Worm (Caenorhabditis elegans) whole organism, L2 larva: ENCODE data around the gene srd-38.
A peak's percentile ranks its signal among the peaks of the same experiment; 100 is the strongest.

Experiments used
- C34F6.9 ChIP-seq: fragments of 150-350 bp; optimal IDR thresholded peaks from 2 replicates; lab custom pipeline; 2014; ENCODE audit warnings: missing biosample characterization, missing genetic modification characterization
- F13H6.1 ChIP-seq: sonication (generic microtip); optimal IDR thresholded peaks from 2 replicates; lab custom pipeline; 2016; ENCODE audit warnings: missing genetic modification characterization, missing compliant biosample characterization
- R02D3.7 ChIP-seq: fragments of 150-350 bp; optimal IDR thresholded peaks from 2 replicates; lab custom pipeline; 2014; ENCODE audit warnings: missing biosample characterization, missing genetic modification characterization
- ZK546.5 ChIP-seq: sonication (generic microtip); optimal IDR thresholded peaks from 2 replicates; lab custom pipeline; 2017; ENCODE audit warnings: missing biosample characterization, missing genetic modification characterization
- alr-1 ChIP-seq: fragments of 150-350 bp; optimal IDR thresholded peaks from 2 replicates; lab custom pipeline; 2014; ENCODE audit warnings: missing biosample characterization, missing genetic modification characterization
- blmp-1 ChIP-seq: sonication (generic microtip); optimal IDR thresholded peaks from 2 replicates; lab custom pipeline; 2017; ENCODE audit warnings: missing genetic modification characterization, mild to moderate bottlenecking, missing compliant biosample characterization, antibody characterized with exemption, moderate library complexity; ENCODE audit not compliant: insufficient read depth
- ceh-82 ChIP-seq: fragments of 150-350 bp; optimal IDR thresholded peaks from 2 replicates; lab custom pipeline; 2014; ENCODE audit warnings: missing biosample characterization, missing genetic modification characterization
- crh-2 ChIP-seq: sonication (generic microtip); optimal IDR thresholded peaks from 2 replicates; lab custom pipeline; 2017; ENCODE audit warnings: missing biosample characterization, missing genetic modification characterization
- egl-27 ChIP-seq: sonication (generic microtip); optimal IDR thresholded peaks from 3 replicates; lab custom pipeline; 2017; ENCODE audit warnings: missing biosample characterization, missing genetic modification reagents, missing genetic modification characterization
- fos-1 ChIP-seq: fragments of 150-350 bp; optimal IDR thresholded peaks from 2 replicates; lab custom pipeline; 2014; ENCODE audit warnings: missing biosample characterization, missing genetic modification characterization
- gmeb-1 ChIP-seq: fragments of 150-350 bp; optimal IDR thresholded peaks from 2 replicates; lab custom pipeline; 2014; ENCODE audit warnings: missing biosample characterization, missing genetic modification characterization
- lin-11 ChIP-seq: fragments of 150-350 bp; sonication (generic microtip); optimal IDR thresholded peaks from 2 replicates; lab custom pipeline; 2014; ENCODE audit warnings: missing biosample characterization, missing genetic modification characterization, inconsistent platforms, mixed read lengths
- lin-13 ChIP-seq: fragments of 150-350 bp; optimal IDR thresholded peaks from 2 replicates; lab custom pipeline; 2014; ENCODE audit warnings: missing biosample characterization, missing genetic modification reagents, missing genetic modification characterization
- lin-39 ChIP-seq: fragments of 150-350 bp; optimal IDR thresholded peaks from 2 replicates; lab custom pipeline; 2014; ENCODE audit warnings: missing biosample characterization, missing genetic modification reagents, missing genetic modification characterization
- lsy-2 ChIP-seq, 2 experiments: fragments of 150-350 bp in 1 of 2; sonication (generic microtip) in 1 of 2; optimal IDR thresholded peaks; 2 replicates each; lab custom pipeline; 2014 to 2017; ENCODE audit warnings: missing biosample characterization in 2 of 2, missing genetic modification characterization in 2 of 2
- mab-5 ChIP-seq: fragments of 150-350 bp; optimal IDR thresholded peaks from 2 replicates; lab custom pipeline; 2014; ENCODE audit warnings: missing biosample characterization, missing genetic modification characterization
- mbf-1 ChIP-seq: sonication (generic microtip); optimal IDR thresholded peaks from 2 replicates; lab custom pipeline; 2017; ENCODE audit warnings: missing biosample characterization, missing genetic modification characterization
- mdl-1 ChIP-seq, 2 experiments: fragments of 150-350 bp in 1 of 2; sonication (generic microtip) in 1 of 2; optimal IDR thresholded peaks; 2 replicates each; lab custom pipeline; 2017; ENCODE audit warnings: missing biosample characterization in 2 of 2, missing genetic modification characterization in 2 of 2
- nhr-11 ChIP-seq: fragments of 150-350 bp; optimal IDR thresholded peaks from 2 replicates; lab custom pipeline; 2014; ENCODE audit warnings: missing biosample characterization, missing genetic modification characterization
- nhr-129 ChIP-seq: fragments of 150-350 bp; optimal IDR thresholded peaks from 2 replicates; lab custom pipeline; 2014; ENCODE audit warnings: missing biosample characterization, missing genetic modification characterization
- nhr-21 ChIP-seq: fragments of 150-350 bp; optimal IDR thresholded peaks from 2 replicates; lab custom pipeline; 2014; ENCODE audit warnings: missing biosample characterization, missing genetic modification characterization
- nhr-23 ChIP-seq: fragments of 150-350 bp; optimal IDR thresholded peaks from 2 replicates; lab custom pipeline; 2014; ENCODE audit warnings: missing biosample characterization, missing genetic modification reagents, missing genetic modification characterization
- nhr-237 ChIP-seq: fragments of 150-350 bp; optimal IDR thresholded peaks from 2 replicates; lab custom pipeline; 2014; ENCODE audit warnings: missing biosample characterization, missing genetic modification characterization
- nhr-25 ChIP-seq: fragments of 150-350 bp; sonication (generic microtip); optimal IDR thresholded peaks from 3 replicates; lab custom pipeline; 2014; ENCODE audit warnings: missing biosample characterization, missing genetic modification characterization
- nhr-6 ChIP-seq: fragments of 150-350 bp; optimal IDR thresholded peaks from 2 replicates; lab custom pipeline; 2014; ENCODE audit warnings: missing biosample characterization, missing genetic modification characterization
- nhr-77 ChIP-seq: fragments of 150-350 bp; optimal IDR thresholded peaks from 2 replicates; lab custom pipeline; 2014; ENCODE audit warnings: missing biosample characterization, missing genetic modification characterization
- peb-1 ChIP-seq: fragments of 150-350 bp; optimal IDR thresholded peaks from 2 replicates; lab custom pipeline; 2014; ENCODE audit warnings: missing biosample characterization, missing genetic modification characterization
- sem-4 ChIP-seq: fragments of 150-350 bp; optimal IDR thresholded peaks from 2 replicates; lab custom pipeline; 2014; ENCODE audit warnings: missing biosample characterization, missing genetic modification reagents, missing genetic modification characterization
- skn-1 ChIP-seq: sonication (generic microtip); optimal IDR thresholded peaks from 2 replicates; lab custom pipeline; 2017; ENCODE audit warnings: missing biosample characterization, missing genetic modification characterization
- sma-3 ChIP-seq: sonication (generic microtip); optimal IDR thresholded peaks from 2 replicates; lab custom pipeline; 2016; ENCODE audit warnings: missing genetic modification reagents, missing genetic modification characterization, missing compliant biosample characterization
- sma-9 ChIP-seq, 2 experiments: fragments of 150-350 bp in 1 of 2; sonication (generic microtip) in 1 of 2; optimal IDR thresholded peaks; 2 replicates each; lab custom pipeline; 2014 to 2016; ENCODE audit warnings: missing genetic modification characterization in 2 of 2, mild to moderate bottlenecking in 1 of 2, missing biosample characterization in 1 of 2, missing compliant biosample characterization in 1 of 2, missing genetic modification reagents in 1 of 2, moderate library complexity in 1 of 2
- snpc-4 ChIP-seq: fragments of 150-350 bp; optimal IDR thresholded peaks from 2 replicates; lab custom pipeline; 2014; ENCODE audit warnings: missing biosample characterization, missing genetic modification characterization
- unc-55 ChIP-seq: fragments of 150-350 bp; sonication (generic microtip); optimal IDR thresholded peaks from 3 replicates; lab custom pipeline; 2014; ENCODE audit warnings: missing biosample characterization, missing genetic modification reagents, missing genetic modification characterization
- zag-1 ChIP-seq: fragments of 150-350 bp; optimal IDR thresholded peaks from 2 replicates; lab custom pipeline; 2014; ENCODE audit warnings: missing biosample characterization, missing genetic modification characterization
- ztf-11 ChIP-seq: sonication (generic microtip); optimal IDR thresholded peaks from 2 replicates; lab custom pipeline; 2017; ENCODE audit warnings: missing biosample characterization, missing genetic modification characterization
- ztf-4 ChIP-seq: fragments of 150-350 bp; optimal IDR thresholded peaks from 2 replicates; lab custom pipeline; 2014; ENCODE audit warnings: missing biosample characterization, missing genetic modification characterization

Gene srd-38

ce11 chrX:13325039-13325438 is 33.4 kb downstream of the srd-38 start (continued):
- TF ChIP-seq C34F6.9 (tag; lab: Kevin White, UChicago) (no peak), blmp-1 (tag; lab: Kevin White, UChicago) (peak; percentile 67), mbf-1 (tag; lab: Kevin White, UChicago) (no peak), sem-4 (no peak)

ce11 chrX:13328034-13328433 is 36.4 kb downstream of the srd-38 start, which contains the start of gene sir-2.2:
sir-2.2 (plus strand) TSS chrX:13328067.
- TF ChIP-seq nhr-23 (tag; lab: Kevin White, UChicago) (no peak), fos-1 (peak; percentile 84), F13H6.1 (tag; lab: Kevin White, UChicago) (peak; percentile 19), ztf-11 (tag; lab: Kevin White, UChicago) (no peak), nhr-25 (tag; lab: Kevin White, UChicago) (peak; percentile 39), lin-39 (tag; lab: Kevin White, UChicago) (no peak), sma-3 (GFP tag; lab: Kevin White, UChicago) (peak; percentile 4), peb-1 (no peak), C34F6.9 (tag; lab: Kevin White, UChicago) (no peak), crh-2 (tag; lab: Kevin White, UChicago) (peak; percentile 23), nhr-21 (peak; percentile 43), sma-9 (GFP tag; optimal IDR thresholded peaks at IDR 0.05; lab: Kevin White, UChicago) (peak; percentile 74), sma-9 (tag; optimal IDR thresholded peaks at IDR 0.05; lab: Kevin White, UChicago) (no peak), lsy-2 (tag; optimal IDR thresholded peaks at IDR 0.05; lab: Kevin White, UChicago) (no peak)

ce11 chrX:13328868-13329267 is 37.3 kb downstream of the srd-38 start:
- peak; percentile 80 for TF ChIP-seq sem-4
- TF ChIP-seq fos-1 = peak; percentile 99
- peak; percentile 79 for TF ChIP-seq nhr-6 (tag; lab: Kevin White, UChicago)
- peak; percentile 79 for TF ChIP-seq mab-5
- no peak for TF ChIP-seq ZK546.5 (tag; lab: Kevin White, UChicago)
- peak in 1 of 2 experiments; percentile 81 for TF ChIP-seq lsy-2 (tag; optimal IDR thresholded peaks at IDR 0.05; lab: Kevin White, UChicago)
- peak; percentile 89 for TF ChIP-seq F13H6.1 (tag; lab: Kevin White, UChicago)
- peak; percentile 94 for TF ChIP-seq nhr-129 (tag; lab: Kevin White, UChicago)
- peak; percentile 94 for TF ChIP-seq C34F6.9 (tag; lab: Kevin White, UChicago)
- peak; percentile 29 for TF ChIP-seq ztf-4 (tag; lab: Kevin White, UChicago)
- TF ChIP-seq R02D3.7 = no peak
- TF ChIP-seq crh-2 (tag; lab: Kevin White, UChicago) = peak; percentile 85
- no peak for TF ChIP-seq nhr-11 (tag; lab: Kevin White, UChicago)
- peak; percentile 64 for TF ChIP-seq lin-13
- TF ChIP-seq lin-39 (tag; lab: Kevin White, UChicago) = peak; percentile 63
- peak; percentile 58 for TF ChIP-seq snpc-4 (tag; lab: Kevin White, UChicago)
- TF ChIP-seq gmeb-1 (tag; lab: Kevin White, UChicago) = peak; percentile 58
- TF ChIP-seq nhr-25 (tag; lab: Kevin White, UChicago) = peak; percentile 83
- no peak for TF ChIP-seq nhr-77 (tag; lab: Kevin White, UChicago)
- TF ChIP-seq nhr-21 = peak; percentile 86
- TF ChIP-seq sma-9 (GFP tag; optimal IDR thresholded peaks at IDR 0.05; lab: Kevin White, UChicago) = peak; percentile 89
- no peak for TF ChIP-seq sma-9 (tag; optimal IDR thresholded peaks at IDR 0.05; lab: Kevin White, UChicago)
- TF ChIP-seq skn-1 (tag; lab: Kevin White, UChicago) = no peak
- peak; percentile 87 for TF ChIP-seq unc-55 (GFP tag; lab: Kevin White, UChicago)
- TF ChIP-seq lin-11 (tag; lab: Kevin White, UChicago) = peak; percentile 28
- TF ChIP-seq mdl-1 (tag; optimal IDR thresholded peaks at IDR 0.05; lab: Kevin White, UChicago) = peak; percentile 20 to 76
- peak; percentile 69 for TF ChIP-seq blmp-1 (tag; lab: Kevin White, UChicago)
- TF ChIP-seq sma-3 (GFP tag; lab: Kevin White, UChicago) = peak; percentile 85
- TF ChIP-seq alr-1 (tag; lab: Kevin White, UChicago) = no peak
- TF ChIP-seq nhr-23 (tag; lab: Kevin White, UChicago) = no peak
- peak; percentile 57 for TF ChIP-seq zag-1 (tag; lab: Kevin White, UChicago)
- TF ChIP-seq egl-27 (tag; lab: Kevin White, UChicago) = peak; percentile 70

ce11 chrX:13331386-13331785 is 39.8 kb downstream of the srd-38 start, which contains the start of gene sir-2.3:
sir-2.3 (plus strand) TSS chrX:13331686.
- TF ChIP-seq skn-1 (tag; lab: Kevin White, UChicago) = no peak
- no peak for TF ChIP-seq lin-13
- TF ChIP-seq mab-5 = no peak
- TF ChIP-seq lin-11 (tag; lab: Kevin White, UChicago) = no peak
- no peak for TF ChIP-seq nhr-237 (tag; lab: Kevin White, UChicago)
- no peak for TF ChIP-seq mdl-1 (tag; optimal IDR thresholded peaks at IDR 0.05; lab: Kevin White, UChicago)
- no peak for TF ChIP-seq R02D3.7
- TF ChIP-seq nhr-23 (tag; lab: Kevin White, UChicago) = no peak
- TF ChIP-seq sma-3 (GFP tag; lab: Kevin White, UChicago) = no peak
- TF ChIP-seq egl-27 (tag; lab: Kevin White, UChicago) = no peak
- TF ChIP-seq mbf-1 (tag; lab: Kevin White, UChicago) = no peak
- TF ChIP-seq lin-39 (tag; lab: Kevin White, UChicago) = no peak
- no peak for TF ChIP-seq ceh-82 (tag; lab: Kevin White, UChicago)
- TF ChIP-seq zag-1 (tag; lab: Kevin White, UChicago) = no peak
- TF ChIP-seq fos-1 = no peak
- TF ChIP-seq nhr-6 (tag; lab: Kevin White, UChicago) = no peak
- TF ChIP-seq, all 48 proteins: peak for 0
